Worm (Caenorhabditis elegans) whole organism, early embryonic: ENCODE data around the gene fbxa-152.

ENCODE experiments used
- B0310.2 ChIP-seq: sonication (generic microtip); optimal IDR thresholded peaks from 2 replicates; lab custom pipeline; 2016; ENCODE audit warnings: mild to moderate bottlenecking, missing genetic modification characterization, missing compliant biosample characterization
- F13C5.2 ChIP-seq: sonication (generic microtip); optimal IDR thresholded peaks from 2 replicates; lab custom pipeline; 2017; ENCODE audit warnings: mild to moderate bottlenecking, missing genetic modification characterization, inconsistent platforms, missing compliant biosample characterization
- aly-1 ChIP-seq: sonication (generic microtip); optimal IDR thresholded peaks from 2 replicates; lab custom pipeline; 2016; ENCODE audit warnings: missing genetic modification characterization, missing compliant biosample characterization
- ama-1 ChIP-seq: fragments of 150-350 bp; optimal IDR thresholded peaks from 2 replicates; lab custom pipeline; 2014
- ceh-13 ChIP-seq: fragments of 200-800 bp; sonication (Bioruptor generic); optimal IDR thresholded peaks from 2 replicates; lab custom pipeline; 2018; ENCODE audit warnings: mild to moderate bottlenecking, missing genetic modification characterization, missing compliant biosample characterization
- ceh-36 ChIP-seq: sonication (generic microtip); optimal IDR thresholded peaks from 2 replicates; lab custom pipeline; 2016; ENCODE audit warnings: missing genetic modification characterization, inconsistent platforms, missing compliant biosample characterization
- ets-7 ChIP-seq: sonication (generic microtip); optimal IDR thresholded peaks from 2 replicates; lab custom pipeline; 2016; ENCODE audit warnings: missing genotype, missing genetic modification characterization, missing compliant biosample characterization
- flt-1 ChIP-seq: fragments of 200-800 bp; sonication (Bioruptor generic); IDR thresholded peaks from 2 replicates; pipeline ENCODE4 v1.3.6; 2022; ENCODE audit warnings: missing genetic modification characterization, missing compliant biosample characterization
- hmbx-1 ChIP-seq: sonication (generic microtip); optimal IDR thresholded peaks from 2 replicates; lab custom pipeline; 2016; ENCODE audit warnings: mild to moderate bottlenecking, missing genetic modification characterization, missing compliant biosample characterization
- hmg-4 ChIP-seq: fragments of 200-800 bp; sonication (Bioruptor generic); optimal IDR thresholded peaks from 2 replicates; lab custom pipeline; 2018; ENCODE audit warnings: mild to moderate bottlenecking, missing genetic modification characterization, missing compliant biosample characterization
- hnd-1 ChIP-seq: sonication (generic microtip); optimal IDR thresholded peaks from 2 replicates; lab custom pipeline; 2016; ENCODE audit warnings: missing genetic modification characterization, missing compliant biosample characterization
- pes-1 ChIP-seq: fragments of 200-800 bp; sonication (Bioruptor generic); IDR thresholded peaks from 2 replicates; pipeline ENCODE4 v1.3.6; 2022; ENCODE audit warnings: missing genetic modification reagents, missing genetic modification characterization, missing compliant biosample characterization
- scrt-1 ChIP-seq: fragments of 200-800 bp; sonication (Bioruptor generic); IDR thresholded peaks from 2 replicates; pipeline ENCODE4 v1.3.6; 2022; ENCODE audit warnings: missing genetic modification characterization, missing compliant biosample characterization
- sea-1 ChIP-seq: fragments of 200-800 bp; sonication (Bioruptor generic); conservative IDR thresholded peaks from 2 replicates; pipeline ENCODE4 v1.3.6; 2022; ENCODE audit warnings: missing genetic modification characterization, missing compliant biosample characterization
- tbx-11 ChIP-seq: fragments of 200-800 bp; sonication (Bioruptor generic); IDR thresholded peaks from 2 replicates; pipeline ENCODE4 v1.3.6; 2022; ENCODE audit warnings: missing genetic modification characterization, missing compliant biosample characterization
- tbx-37 ChIP-seq: fragments of 200-800 bp; sonication (Bioruptor generic); conservative IDR thresholded peaks from 2 replicates; pipeline ENCODE4 v1.3.6; 2022; ENCODE audit warnings: missing genetic modification reagents, missing genetic modification characterization, missing compliant biosample characterization
- tra-4 ChIP-seq: sonication (generic microtip); optimal IDR thresholded peaks from 2 replicates; lab custom pipeline; 2017; ENCODE audit warnings: missing genetic modification characterization, missing compliant biosample characterization

Gene fbxa-152

DNA sequence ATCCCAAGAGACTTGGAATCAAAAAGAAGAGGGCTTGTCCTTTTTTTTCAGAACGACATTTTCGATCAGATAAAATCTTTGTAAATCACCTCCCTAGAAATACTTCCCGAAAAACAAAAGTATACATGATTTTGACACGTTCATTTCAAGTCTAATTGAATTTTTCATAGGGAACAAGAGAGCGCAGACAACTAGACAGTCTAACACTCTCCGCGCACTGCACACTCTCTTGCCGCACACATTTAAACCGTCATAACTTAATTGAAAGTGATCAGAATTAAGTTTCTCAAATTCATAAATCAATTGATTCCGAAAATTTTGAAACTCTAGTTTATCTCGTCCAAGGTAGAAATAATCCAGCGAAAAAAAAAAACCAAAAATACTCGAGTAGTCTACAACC, 42.4 kb downstream of the fbxa-152 start:
- TF ChIP-seq F13C5.2 (tag; lab: Kevin White, UChicago) = no peak
- TF ChIP-seq hnd-1 (tag; lab: Kevin White, UChicago) = no peak
- TF ChIP-seq hmg-4 = no peak
- TF ChIP-seq aly-1 = no peak
- TF ChIP-seq sea-1 (GFP tag; lab: Robert Waterston, UW) = no peak
- TF ChIP-seq ceh-13 (GFP tag; lab: Kevin White, UChicago) = no peak
- no peak for TF ChIP-seq hmbx-1
- TF ChIP-seq ceh-36 (tag; lab: Kevin White, UChicago) = no peak
- no peak for TF ChIP-seq flt-1
- no peak for TF ChIP-seq ama-1 (lab: Kevin White, UChicago)
- no peak for TF ChIP-seq scrt-1 (GFP tag; lab: Robert Waterston, UW)
- TF ChIP-seq tra-4 (tag; lab: Kevin White, UChicago) = no peak
- no peak for TF ChIP-seq tbx-11 (GFP tag; lab: Robert Waterston, UW)
- no peak for TF ChIP-seq tbx-37 (GFP tag; lab: Robert Waterston, UW)
- TF ChIP-seq ets-7 (tag; lab: Kevin White, UChicago) = no peak
- TF ChIP-seq pes-1 (GFP tag; lab: Robert Waterston, UW) = no peak
- TF ChIP-seq B0310.2 (tag; lab: Kevin White, UChicago) = no peak

DNA sequence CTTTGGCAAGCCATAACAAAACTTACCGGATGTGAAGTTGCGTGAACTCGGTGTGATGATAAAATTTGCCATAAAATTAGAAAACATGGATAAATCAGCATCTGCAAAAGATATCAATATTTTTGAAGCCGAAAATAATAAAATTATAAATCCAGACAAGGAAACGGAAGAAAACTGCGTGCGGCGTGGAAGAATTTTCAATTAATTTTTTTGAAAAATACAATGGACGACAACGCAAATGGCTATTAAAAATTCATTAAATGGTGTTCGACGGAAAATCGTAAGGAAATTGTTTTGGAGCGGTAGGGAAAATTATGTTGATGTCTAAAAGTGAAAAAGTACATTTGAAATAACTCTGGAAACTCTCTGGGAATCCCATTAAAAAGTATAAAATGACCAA, 43.1 kb downstream of the fbxa-152 start, which contains the start of gene acr-18:
Gene acr-18 (minus strand): TSS at position 101 of the 400 bp plus-strand sequence.
- TF ChIP-seq tbx-11 (GFP tag; lab: Robert Waterston, UW) (no peak), F13C5.2 (tag; lab: Kevin White, UChicago) (no peak), scrt-1 (GFP tag; lab: Robert Waterston, UW) (no peak), tra-4 (tag; lab: Kevin White, UChicago) (no peak), hnd-1 (tag; lab: Kevin White, UChicago) (no peak), pes-1 (GFP tag; lab: Robert Waterston, UW) (no peak), ceh-36 (tag; lab: Kevin White, UChicago) (no peak)

DNA sequence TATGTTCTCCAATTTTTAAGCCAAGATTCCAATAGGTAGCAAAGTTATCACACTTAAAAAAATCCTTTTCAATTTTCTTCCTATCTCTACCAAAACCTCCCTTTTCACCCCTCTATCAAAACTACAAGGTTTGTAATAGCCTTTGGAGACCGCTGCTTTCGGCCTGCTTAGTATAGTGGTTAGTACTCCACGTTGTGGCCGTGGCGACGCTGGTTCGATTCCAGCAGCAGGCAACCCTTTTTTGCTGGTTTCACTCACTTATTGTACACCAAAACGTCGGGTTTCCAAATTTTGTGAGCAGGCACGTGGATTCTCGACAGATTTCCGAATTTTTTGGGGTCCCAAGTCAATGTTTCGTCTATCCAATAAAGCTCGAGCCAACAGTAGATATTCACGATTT, 48.3 kb downstream of the fbxa-152 start:
- TF ChIP-seq aly-1 (no peak), ceh-36 (tag; lab: Kevin White, UChicago) (peak; percentile 46), hmg-4 (peak; percentile 35), F13C5.2 (tag; lab: Kevin White, UChicago) (peak; percentile 15), tbx-11 (GFP tag; lab: Robert Waterston, UW) (peak; percentile 67), tra-4 (tag; lab: Kevin White, UChicago) (no peak), scrt-1 (GFP tag; lab: Robert Waterston, UW) (0 out of 2 replicates have a peak, but pooled peaks have one; percentile 39), flt-1 (peak; percentile 65), ama-1 (lab: Kevin White, UChicago) (no peak), hmbx-1 (no peak), tbx-37 (GFP tag; lab: Robert Waterston, UW) (peak; percentile 45; the same call in 1 of the 2 replicates), ceh-13 (GFP tag; lab: Kevin White, UChicago) (peak; percentile 17), B0310.2 (tag; lab: Kevin White, UChicago) (no peak), ets-7 (tag; lab: Kevin White, UChicago) (no peak), hnd-1 (tag; lab: Kevin White, UChicago) (peak; percentile 41), pes-1 (GFP tag; lab: Robert Waterston, UW) (peak; percentile 76), sea-1 (GFP tag; lab: Robert Waterston, UW) (no peak)

DNA sequence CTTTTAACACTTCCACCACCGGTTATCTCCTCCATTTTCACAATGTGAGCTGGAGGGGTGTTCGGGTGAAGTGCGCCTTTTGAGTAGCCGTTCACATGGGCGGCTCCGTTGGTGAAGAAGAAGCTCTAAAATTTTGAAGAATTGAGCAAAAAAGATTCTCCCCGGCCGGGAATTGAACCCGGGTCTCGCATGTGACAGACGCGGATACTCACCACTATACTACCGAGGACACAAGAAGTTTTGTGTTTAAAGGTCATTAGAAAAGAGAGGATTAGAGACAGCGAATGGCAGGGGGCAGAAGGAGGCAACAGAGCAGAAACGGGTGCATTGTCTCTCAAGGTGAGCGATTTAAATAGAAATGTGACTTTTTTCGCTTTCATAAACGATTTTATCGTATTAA, 50.5 kb downstream of the fbxa-152 start:
- TF ChIP-seq ets-7 (tag; lab: Kevin White, UChicago) = peak; percentile 57
- peak; percentile 77 for TF ChIP-seq ceh-13 (GFP tag; lab: Kevin White, UChicago)
- TF ChIP-seq tbx-37 (GFP tag; lab: Robert Waterston, UW) = peak; percentile 92
- peak; percentile 89 for TF ChIP-seq tbx-11 (GFP tag; lab: Robert Waterston, UW)
- TF ChIP-seq hmbx-1 = peak; percentile 59
- peak; percentile 91 for TF ChIP-seq F13C5.2 (tag; lab: Kevin White, UChicago)
- peak; percentile 92 for TF ChIP-seq scrt-1 (GFP tag; lab: Robert Waterston, UW)
- peak; percentile 92 for TF ChIP-seq pes-1 (GFP tag; lab: Robert Waterston, UW)
- peak; percentile 92 for TF ChIP-seq flt-1
- TF ChIP-seq ama-1 (lab: Kevin White, UChicago) = no peak
- peak; percentile 80 for TF ChIP-seq hnd-1 (tag; lab: Kevin White, UChicago)
- peak; percentile 82 for TF ChIP-seq B0310.2 (tag; lab: Kevin White, UChicago)
- TF ChIP-seq ceh-36 (tag; lab: Kevin White, UChicago) = peak; percentile 95
- peak; percentile 86 for TF ChIP-seq aly-1
- TF ChIP-seq sea-1 (GFP tag; lab: Robert Waterston, UW) = peak; percentile 89
- TF ChIP-seq tra-4 (tag; lab: Kevin White, UChicago) = peak; percentile 71
- TF ChIP-seq hmg-4 = peak; percentile 92

DNA sequence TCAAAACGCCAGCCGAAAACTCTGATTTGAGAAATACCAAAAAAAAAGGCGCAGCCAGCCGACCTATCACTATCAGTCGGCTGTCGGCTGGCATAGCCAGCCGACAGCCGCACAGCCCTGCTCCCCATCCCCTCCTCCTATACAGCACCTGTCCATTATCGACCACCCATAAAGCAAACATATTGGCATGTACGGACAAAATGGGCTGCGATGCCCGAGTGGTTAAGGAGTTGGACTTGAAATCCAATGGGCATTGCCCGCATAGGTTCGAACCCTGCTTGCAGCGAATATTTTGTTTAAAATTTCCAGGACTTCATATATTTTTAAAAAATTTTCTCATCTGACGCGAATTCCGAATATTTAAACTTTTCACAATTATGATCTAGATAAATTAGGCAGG, 51.7 kb downstream of the fbxa-152 start:
- TF ChIP-seq sea-1 (GFP tag; lab: Robert Waterston, UW) (no peak), flt-1 (peak; percentile 11; the same call in 1 of the 2 replicates), ceh-36 (tag; lab: Kevin White, UChicago) (peak; percentile 2), scrt-1 (GFP tag; lab: Robert Waterston, UW) (no peak), pes-1 (GFP tag; lab: Robert Waterston, UW) (0 out of 2 replicates have a peak, but pooled peaks have one; percentile 48), hnd-1 (tag; lab: Kevin White, UChicago) (no peak)
